Worm (Caenorhabditis elegans) whole organism, L3 larva: ENCODE measurements around the gene F56H11.2.

Source experiments
- R02D3.7 ChIP-seq: fragments of 150-350 bp; optimal IDR thresholded peaks from 2 replicates; lab custom pipeline; 2014; ENCODE audit warnings: missing biosample characterization, missing genetic modification characterization
- ZK546.5 ChIP-seq: sonication (generic microtip); optimal IDR thresholded peaks from 2 replicates; lab custom pipeline; 2017; ENCODE audit warnings: missing biosample characterization, missing genetic modification characterization
- aly-2 ChIP-seq: fragments of 150-350 bp; optimal IDR thresholded peaks from 2 replicates; lab custom pipeline; 2014; ENCODE audit warnings: missing biosample characterization, missing genetic modification characterization
- daf-12 ChIP-seq: fragments of 150-350 bp; optimal IDR thresholded peaks from 2 replicates; lab custom pipeline; 2014; ENCODE audit warnings: missing biosample characterization, missing genetic modification reagents, missing genetic modification characterization
- egl-27 ChIP-seq: sonication (generic microtip); optimal IDR thresholded peaks from 4 replicates; lab custom pipeline; 2017; ENCODE audit warnings: missing biosample characterization, missing genetic modification reagents, missing genetic modification characterization
- jun-1 ChIP-seq: fragments of 150-350 bp; optimal IDR thresholded peaks from 2 replicates; lab custom pipeline; 2014; ENCODE audit warnings: missing biosample characterization, missing genetic modification reagents, missing genetic modification characterization
- pha-4 ChIP-seq: fragments of 150-350 bp; optimal IDR thresholded peaks from 2 replicates; lab custom pipeline; 2014; ENCODE audit warnings: missing biosample characterization, missing genetic modification reagents, missing genetic modification characterization
- sea-2 ChIP-seq: fragments of 150-350 bp; sonication (generic microtip); optimal IDR thresholded peaks from 4 replicates; lab custom pipeline; 2014; ENCODE audit warnings: missing biosample characterization, missing genetic modification reagents, missing genetic modification characterization
- snpc-4 ChIP-seq: fragments of 150-350 bp; optimal IDR thresholded peaks from 2 replicates; lab custom pipeline; 2014; ENCODE audit warnings: missing biosample characterization, missing genetic modification characterization
- unc-62 ChIP-seq: fragments of 150-350 bp; sonication (generic microtip); optimal IDR thresholded peaks from 4 replicates; lab custom pipeline; 2014; ENCODE audit warnings: missing biosample characterization, missing genetic modification reagents, missing genetic modification characterization
- ztf-11 ChIP-seq: fragments of 150-350 bp; optimal IDR thresholded peaks from 2 replicates; lab custom pipeline; 2014; ENCODE audit warnings: missing biosample characterization, missing genetic modification characterization

DNA sequence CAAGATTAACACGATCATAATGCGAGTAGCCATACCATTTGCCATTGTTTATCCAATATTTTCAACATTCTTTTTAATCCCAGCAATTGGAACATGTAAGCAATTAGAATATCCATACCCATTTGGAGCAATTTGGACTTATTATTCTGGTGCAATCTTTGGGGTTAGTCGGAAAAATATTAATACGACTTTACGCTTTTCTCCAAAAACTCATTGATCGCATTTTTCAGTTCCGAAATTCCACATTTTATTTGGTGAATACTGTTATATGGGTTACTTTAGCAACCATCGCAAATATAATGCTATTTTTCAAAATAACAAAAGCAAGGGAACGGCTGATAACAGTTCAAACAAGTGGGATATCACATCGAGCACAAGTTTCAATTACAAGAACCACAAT is 46.2 kb downstream of the F56H11.2 start:
- TF ChIP-seq snpc-4 (tag; lab: Kevin White, UChicago) (no peak), jun-1 (tag; lab: Kevin White, UChicago) (no peak), unc-62 (GFP tag; lab: Kevin White, UChicago) (no peak), ZK546.5 (tag; lab: Kevin White, UChicago) (no peak), sea-2 (GFP tag; lab: Kevin White, UChicago) (no peak), R02D3.7 (tag; lab: Kevin White, UChicago) (no peak), egl-27 (no peak), daf-12 (tag; lab: Kevin White, UChicago) (no peak), pha-4 (tag; lab: Kevin White, UChicago) (no peak), aly-2 (tag; lab: Kevin White, UChicago) (no peak), ztf-11 (no peak)
